Fruit fly (Drosophila melanogaster) whole organism, pupa: ENCODE data around the gene CG4462.

Source experiments
- CG10348 ChIP-seq: fragments of 200-800 bp; sonication (Bioruptor generic); IDR thresholded peaks from 2 replicates; pipeline ENCODE4 v1.3.6; 2022; ENCODE audit warnings: missing biosample characterization, missing genetic modification characterization
- CG12605 ChIP-seq: fragments of 200-800 bp; sonication (Bioruptor generic); IDR thresholded peaks from 2 replicates; pipeline ENCODE4 v1.3.6; 2022; ENCODE audit warnings: missing biosample characterization, missing genetic modification characterization
- CG13204 ChIP-seq: fragments of 200-800 bp; sonication (Bioruptor generic); optimal IDR thresholded peaks from 2 replicates; lab custom pipeline; 2018; ENCODE audit warnings: missing biosample characterization, mild to moderate bottlenecking, missing genetic modification characterization, moderate library complexity
- CG14655 ChIP-seq: fragments of 200-800 bp; sonication (Bioruptor generic); optimal IDR thresholded peaks from 3 replicates; lab custom pipeline; 2017; ENCODE audit warnings: mild to moderate bottlenecking, missing biosample characterization, missing genetic modification reagents, missing genetic modification characterization
- CG15710 ChIP-seq: fragments of 200-800 bp; sonication (Bioruptor generic); optimal IDR thresholded peaks from 2 replicates; lab custom pipeline; 2018; ENCODE audit warnings: missing biosample characterization, mild to moderate bottlenecking, missing genetic modification characterization, moderate library complexity
- CG17806 ChIP-seq: fragments of 200-800 bp; sonication (Bioruptor generic); optimal IDR thresholded peaks from 2 replicates; lab custom pipeline; 2018; ENCODE audit warnings: missing biosample characterization, mild to moderate bottlenecking, missing genetic modification characterization, moderate library complexity
- CG32121 ChIP-seq: fragments of 200-800 bp; sonication (Bioruptor generic); IDR thresholded peaks from 2 replicates; pipeline ENCODE4 v1.3.6; 2022; ENCODE audit warnings: missing biosample characterization, missing genetic modification characterization
- CG34367 ChIP-seq: fragments of 200-800 bp; sonication (Bioruptor generic); optimal IDR thresholded peaks from 2 replicates; lab custom pipeline; 2018; ENCODE audit warnings: missing biosample characterization, mild to moderate bottlenecking, missing genetic modification characterization
- CG4496 ChIP-seq: fragments of 200-800 bp; sonication (Bioruptor generic); IDR thresholded peaks from 3 replicates; pipeline ENCODE4 v1.3.6; 2022; ENCODE audit warnings: missing biosample characterization, missing genetic modification characterization
- CG8159 ChIP-seq: fragments of 200-800 bp; sonication (Bioruptor generic); optimal IDR thresholded peaks from 3 replicates; lab custom pipeline; 2018; ENCODE audit warnings: missing biosample characterization, mild to moderate bottlenecking, missing genetic modification characterization, moderate library complexity
- CG8301 ChIP-seq: fragments of 200-800 bp; sonication (Bioruptor generic); optimal IDR thresholded peaks from 2 replicates; lab custom pipeline; 2018; ENCODE audit warnings: missing biosample characterization, mild to moderate bottlenecking, missing genetic modification characterization
- CG9948 ChIP-seq: fragments of 200-800 bp; sonication (Bioruptor generic); optimal IDR thresholded peaks from 2 replicates; lab custom pipeline; 2018; ENCODE audit warnings: missing biosample characterization, mild to moderate bottlenecking, missing genetic modification characterization, moderate library complexity
- D1 ChIP-seq: fragments of 200-800 bp; sonication (Bioruptor generic); optimal IDR thresholded peaks from 2 replicates; lab custom pipeline; 2018; ENCODE audit warnings: missing biosample characterization, mild to moderate bottlenecking, missing genetic modification characterization, moderate library complexity
- EcR ChIP-seq: fragments of 200-800 bp; sonication (Bioruptor generic); optimal IDR thresholded peaks from 3 replicates; lab custom pipeline; 2019; ENCODE audit warnings: missing biosample characterization, missing genetic modification characterization, mild to moderate bottlenecking, moderate library complexity, missing genetic modification reagents
- Ets98B ChIP-seq: fragments of 200-800 bp; sonication (Bioruptor generic); IDR thresholded peaks from 2 replicates; pipeline ENCODE4 v1.3.6; 2022; ENCODE audit warnings: missing biosample characterization, missing genetic modification characterization
- Pif1A ChIP-seq: fragments of 200-800 bp; sonication (Bioruptor generic); optimal IDR thresholded peaks from 3 replicates; lab custom pipeline; 2016; ENCODE audit warnings: missing biosample characterization, missing genetic modification characterization
- Pif1B ChIP-seq: fragments of 200-800 bp; sonication (Bioruptor generic); optimal IDR thresholded peaks from 3 replicates; lab custom pipeline; 2016; ENCODE audit warnings: missing biosample characterization, missing genetic modification characterization
- Snoo ChIP-seq: fragments of 200-800 bp; sonication (Bioruptor generic); optimal IDR thresholded peaks from 3 replicates; lab custom pipeline; 2017; ENCODE audit warnings: missing biosample characterization, mild to moderate bottlenecking, missing genetic modification characterization, inconsistent platforms
- fd96Ca ChIP-seq: fragments of 200-800 bp; sonication (Bioruptor generic); IDR thresholded peaks from 3 replicates; pipeline ENCODE4 v1.3.6; 2022; ENCODE audit warnings: missing biosample characterization, missing genetic modification characterization
- gl ChIP-seq: fragments of 200-800 bp; sonication (Bioruptor generic); optimal IDR thresholded peaks from 2 replicates; lab custom pipeline; 2018; ENCODE audit warnings: missing biosample characterization, mild to moderate bottlenecking, missing genetic modification characterization
- rn ChIP-seq: fragments of 200-800 bp; sonication (Bioruptor generic); IDR thresholded peaks from 2 replicates; pipeline ENCODE4 v1.3.6; 2022; ENCODE audit warnings: missing biosample characterization, missing genetic modification characterization

The CG4462 gene

DNA sequence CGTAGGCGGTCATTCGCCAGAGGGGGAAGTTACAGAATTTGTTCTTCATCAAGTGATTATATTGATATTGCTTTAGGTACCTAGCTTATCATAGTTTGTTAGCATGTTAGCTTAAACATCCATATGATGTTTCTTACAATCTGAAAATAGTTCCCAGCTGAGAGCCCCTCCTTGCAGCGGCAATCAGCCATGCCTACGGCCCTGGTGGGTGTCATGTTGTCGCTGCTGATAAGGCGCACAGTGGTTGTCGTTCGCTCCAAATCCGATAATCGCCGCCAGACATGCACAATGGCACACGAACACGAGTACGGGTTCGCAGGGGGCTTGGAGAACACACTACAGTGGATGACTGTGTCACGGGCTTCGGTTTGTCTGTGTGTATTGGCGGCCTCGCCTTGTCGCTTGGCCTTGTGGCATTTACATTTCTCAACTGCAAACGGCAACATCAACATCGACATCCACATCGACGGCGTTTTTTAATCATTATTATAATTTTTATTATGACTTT lies 19.2 kb downstream of the CG4462 start:
- TF ChIP-seq Ets98B (GFP tag; lab: Robert Waterston, UW) (peak; percentile 83), D1 (tag; lab: Kevin White, UChicago) (no peak), CG8301 (tag; lab: Kevin White, UChicago) (peak; percentile 78), CG9948 (tag; lab: Kevin White, UChicago) (peak; percentile 78), Pif1B (GFP tag; lab: Kevin White, UChicago) (peak; percentile 69), CG32121 (peak; percentile 91), CG15710 (peak; percentile 85), Snoo (tag; lab: Kevin White, UChicago) (peak; percentile 87), CG10348 (GFP tag; lab: Robert Waterston, UW) (no peak; the same call in 1 of the 2 replicates), Pif1A (GFP tag; lab: Kevin White, UChicago) (peak; percentile 83), rn (GFP tag; lab: Robert Waterston, UW) (no peak; the same call in 1 of the 2 replicates), CG4496 (GFP tag; lab: Robert Waterston, UW) (peak; percentile 94), CG12605 (peak; percentile 77), fd96Ca (peak; percentile 92), CG17806 (tag; lab: Kevin White, UChicago) (peak; percentile 78), CG8159 (tag; lab: Kevin White, UChicago) (peak; percentile 84), CG13204 (GFP tag; lab: Kevin White, UChicago) (peak; percentile 57), CG34367 (peak; percentile 82), EcR (peak; percentile 49), gl (peak; percentile 74), CG14655 (GFP tag; lab: Kevin White, UChicago) (peak; percentile 83)

- TF ChIP-seq EcR (peak; percentile 68), CG8301 (tag; lab: Kevin White, UChicago) (no peak), CG4496 (GFP tag; lab: Robert Waterston, UW) (peak; percentile 29; the same call in 1 of the 3 replicates), CG10348 (GFP tag; lab: Robert Waterston, UW) (no peak), Snoo (tag; lab: Kevin White, UChicago) (peak; percentile 40), CG15710 (peak; percentile 43), CG12605 (peak; percentile 56; the same call in 1 of the 2 replicates), fd96Ca (peak; percentile 40; the same call in 1 of the 3 replicates), CG34367 (peak; percentile 44), Pif1B (GFP tag; lab: Kevin White, UChicago) (peak; percentile 30), CG8159 (tag; lab: Kevin White, UChicago) (peak; percentile 14), CG17806 (tag; lab: Kevin White, UChicago) (peak; percentile 12), gl (no peak), CG32121 (peak; percentile 68)
Observed at dm6 chr3R:19904865-19905373, 20.3 kb downstream of the CG4462 start, which contains the start of the genes Surf6 and RhoGAP92B. TSS of gene Surf6 (minus strand) at chr3R:19904868. TSS of gene RhoGAP92B (plus strand) at chr3R:19905164.

DNA sequence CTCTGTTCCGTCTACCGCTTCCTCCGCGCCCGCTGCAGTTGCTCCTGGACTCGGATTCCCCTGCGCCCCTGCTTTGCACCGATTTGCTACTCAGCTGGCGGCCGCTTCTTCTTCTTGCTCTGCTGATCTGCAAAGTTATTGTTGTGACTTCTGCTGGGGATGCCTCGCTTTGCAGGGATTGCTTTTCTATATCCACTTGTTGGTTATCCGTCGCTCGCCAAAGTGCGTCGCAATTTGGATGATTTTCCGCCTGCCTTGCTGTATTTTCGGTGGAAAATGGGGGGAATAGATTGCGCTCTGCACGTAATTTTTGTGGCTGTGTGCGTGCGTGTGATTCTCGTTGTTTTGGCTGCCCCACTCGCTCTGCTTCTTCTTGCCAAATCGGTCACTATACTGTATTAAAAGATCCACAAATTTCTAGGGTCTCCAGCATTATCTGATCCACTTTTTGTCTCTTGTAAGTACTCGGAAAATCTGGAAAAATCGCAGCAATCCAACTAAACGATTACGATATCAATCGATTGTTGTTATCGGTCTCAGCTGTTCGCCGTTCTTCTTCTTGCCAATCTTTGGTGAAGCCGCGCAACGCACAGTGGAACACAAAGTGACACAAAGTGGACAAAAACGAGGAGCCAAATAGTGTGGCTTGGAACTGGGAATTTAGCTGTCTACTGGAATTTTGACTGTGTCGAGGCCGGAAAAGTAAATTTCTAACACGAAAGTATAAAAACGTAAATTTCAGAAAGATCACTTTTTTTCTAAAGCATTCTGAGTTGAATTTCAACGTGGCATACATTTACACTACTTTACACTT lies 22.0 kb downstream of the CG4462 start, which contains the start of gene ClpX:
Gene ClpX, minus strand, starts transcription at position 764 of the 814 bp plus-strand sequence.
- no peak for TF ChIP-seq CG15710
- no peak for TF ChIP-seq CG17806 (tag; lab: Kevin White, UChicago)
- no peak for TF ChIP-seq D1 (tag; lab: Kevin White, UChicago)
- TF ChIP-seq CG13204 (GFP tag; lab: Kevin White, UChicago) = no peak
- peak; percentile 26; the same call in 1 of the 3 replicates for TF ChIP-seq CG4496 (GFP tag; lab: Robert Waterston, UW)

- no peak for TF ChIP-seq EcR
- no peak for TF ChIP-seq gl
- TF ChIP-seq CG12605 = no peak
- TF ChIP-seq fd96Ca = 0 out of 3 replicates have a peak, but pooled peaks have one; percentile 5
- no peak for TF ChIP-seq CG14655 (GFP tag; lab: Kevin White, UChicago)
- TF ChIP-seq rn (GFP tag; lab: Robert Waterston, UW) = no peak
Observed at dm6 chr3R:19902328-19902727, 22.8 kb downstream of the CG4462 start.

DNA sequence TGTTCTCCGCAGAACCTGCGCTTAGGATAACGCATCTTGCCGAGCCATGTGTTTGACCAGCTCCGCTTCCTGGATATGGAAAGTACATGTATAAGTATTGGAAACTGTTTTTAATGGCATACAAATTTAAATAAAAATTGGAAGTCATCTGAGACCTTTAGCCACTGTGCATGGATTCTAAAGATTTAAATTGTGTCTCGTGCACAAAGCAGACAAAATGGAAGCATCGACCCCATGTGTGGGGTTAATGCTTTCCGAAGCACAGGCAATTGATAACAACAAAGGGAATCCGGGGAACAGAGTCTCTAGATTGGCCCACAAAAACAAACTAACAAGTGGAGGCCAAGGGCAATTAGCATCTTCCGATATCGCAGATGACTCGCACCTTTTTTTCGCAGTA lies 23.4 kb downstream of the CG4462 start:
- TF ChIP-seq CG34367 (no peak), rn (GFP tag; lab: Robert Waterston, UW) (no peak), fd96Ca (no peak), CG9948 (tag; lab: Kevin White, UChicago) (no peak), CG10348 (GFP tag; lab: Robert Waterston, UW) (no peak), CG15710 (no peak), CG8159 (tag; lab: Kevin White, UChicago) (no peak), D1 (tag; lab: Kevin White, UChicago) (no peak), Ets98B (GFP tag; lab: Robert Waterston, UW) (no peak), EcR (no peak), CG32121 (no peak), Snoo (tag; lab: Kevin White, UChicago) (no peak), CG17806 (tag; lab: Kevin White, UChicago) (no peak), CG4496 (GFP tag; lab: Robert Waterston, UW) (no peak), CG14655 (GFP tag; lab: Kevin White, UChicago) (no peak), Pif1B (GFP tag; lab: Kevin White, UChicago) (no peak)
